Fruit fly (Drosophila melanogaster) whole organism, prepupa: ENCODE results near the gene Elp3.

Experiments used
- CG32006 ChIP-seq: fragments of 200-800 bp; sonication (Bioruptor generic); optimal IDR thresholded peaks from 3 replicates; lab custom pipeline; 2017; ENCODE audit warnings: missing biosample characterization, mild to moderate bottlenecking, missing genetic modification characterization
- CG7368 ChIP-seq: fragments of 200-800 bp; sonication (Bioruptor generic); optimal IDR thresholded peaks from 3 replicates; lab custom pipeline; 2016; ENCODE audit warnings: missing biosample characterization, missing genetic modification characterization

dm6 chr2L:4477978-4478377 lies 33.4 kb downstream of the Elp3 start:
- TF ChIP-seq CG7368: no peak
- no peak for TF ChIP-seq CG32006 (GFP tag; lab: Kevin White, UChicago)
